Worm (Caenorhabditis elegans) whole organism, L4 larva: ENCODE results near the gene clec-206.
A peak's percentile ranks its signal among the peaks of the same experiment; 100 is the strongest.

Source experiments
- D1046.2 ChIP-seq: fragments of 200-800 bp; sonication (Bioruptor generic); IDR thresholded peaks from 2 replicates; pipeline ENCODE4 v1.3.6; 2022; ENCODE audit warnings: missing genetic modification characterization, missing compliant biosample characterization
- F44E2.7 ChIP-seq: fragments of 200-800 bp; sonication (Bioruptor generic); IDR thresholded peaks from 2 replicates; pipeline ENCODE4 v2.1.2; 2022; ENCODE audit warnings: missing genetic modification characterization, missing compliant biosample characterization
- F49E8.2 ChIP-seq: sonication (generic microtip); optimal IDR thresholded peaks from 2 replicates; lab custom pipeline; 2016; ENCODE audit warnings: missing compliant biosample characterization, mild to moderate bottlenecking, missing genetic modification characterization, borderline replicate concordance
- R02D3.7 ChIP-seq: fragments of 150-350 bp; sonication (generic microtip); optimal IDR thresholded peaks from 3 replicates; lab custom pipeline; 2014; ENCODE audit warnings: missing biosample characterization, missing genetic modification characterization
- Y5F2A.4 ChIP-seq: fragments of 200-800 bp; sonication (Bioruptor generic); optimal IDR thresholded peaks from 2 replicates; lab custom pipeline; 2018; ENCODE audit warnings: mild to moderate bottlenecking, missing genetic modification characterization, missing compliant biosample characterization
- aha-1 ChIP-seq: fragments of 150-350 bp; peaks from one replicate; lab custom pipeline; 2014; ENCODE audit warnings: missing biosample characterization, missing genetic modification characterization
- aly-2 ChIP-seq: sonication (generic microtip); optimal IDR thresholded peaks from 2 replicates; lab custom pipeline; 2018; ENCODE audit warnings: missing biosample characterization, missing genetic modification characterization
- ama-1 ChIP-seq: fragments of 150-350 bp; optimal IDR thresholded peaks from 2 replicates; lab custom pipeline; 2014; ENCODE audit warnings: inconsistent platforms, mixed read lengths
- attf-4 ChIP-seq: sonication (generic microtip); optimal IDR thresholded peaks from 3 replicates; lab custom pipeline; 2017; ENCODE audit warnings: missing biosample characterization, missing genetic modification characterization
- ceh-32 ChIP-seq: sonication (generic microtip); optimal IDR thresholded peaks from 2 replicates; lab custom pipeline; 2016; ENCODE audit warnings: mild to moderate bottlenecking, missing genetic modification characterization, missing compliant biosample characterization; ENCODE audit not compliant: poor library complexity
- ces-1 ChIP-seq: fragments of 150-350 bp; sonication (generic microtip); optimal IDR thresholded peaks from 4 replicates; lab custom pipeline; 2014; ENCODE audit warnings: missing biosample characterization, missing genetic modification reagents, missing genetic modification characterization
- ctbp-1 ChIP-seq: fragments of 200-800 bp; sonication (Bioruptor generic); IDR thresholded peaks from 2 replicates; pipeline ENCODE4 v1.3.6; 2022; ENCODE audit warnings: missing genetic modification reagents, missing genetic modification characterization, missing compliant biosample characterization
- daf-12 ChIP-seq: fragments of 150-350 bp; optimal IDR thresholded peaks from 2 replicates; lab custom pipeline; 2014; ENCODE audit warnings: missing biosample characterization, missing genetic modification reagents, missing genetic modification characterization
- daf-19 ChIP-seq: fragments of 200-800 bp; sonication (Bioruptor generic); conservative IDR thresholded peaks from 2 replicates; pipeline ENCODE4 v1.3.6; 2022; ENCODE audit warnings: missing genetic modification characterization, missing compliant biosample characterization
- daf-8 ChIP-seq: fragments of 200-800 bp; sonication (Bioruptor generic); IDR thresholded peaks from 2 replicates; pipeline ENCODE4 v1.3.6; 2022; ENCODE audit warnings: missing genetic modification characterization, missing compliant biosample characterization
- dmd-6 ChIP-seq: fragments of 200-800 bp; sonication (Bioruptor generic); IDR thresholded peaks from 2 replicates; pipeline ENCODE4 v1.3.6; 2022; ENCODE audit warnings: missing genetic modification reagents, missing genetic modification characterization, missing compliant biosample characterization
- dpl-1 ChIP-seq: fragments of 150-350 bp; optimal IDR thresholded peaks from 2 replicates; lab custom pipeline; 2014; ENCODE audit warnings: missing biosample characterization, missing genetic modification reagents, missing genetic modification characterization
- egl-43 ChIP-seq: fragments of 200-800 bp; sonication (Bioruptor generic); IDR thresholded peaks from 2 replicates; pipeline ENCODE4 v1.3.6; 2022; ENCODE audit warnings: missing genetic modification reagents, missing genetic modification characterization, missing compliant biosample characterization
- fos-1 ChIP-seq: fragments of 150-350 bp; optimal IDR thresholded peaks from 2 replicates; lab custom pipeline; 2014; ENCODE audit warnings: missing biosample characterization, missing genetic modification characterization
- hlh-11 ChIP-seq: fragments of 200-800 bp; sonication (Bioruptor generic); optimal IDR thresholded peaks from 2 replicates; lab custom pipeline; 2018; ENCODE audit warnings: mild to moderate bottlenecking, missing genetic modification characterization, missing compliant biosample characterization
- hlh-30 ChIP-seq: sonication (generic microtip); optimal IDR thresholded peaks from 2 replicates; lab custom pipeline; 2017; ENCODE audit warnings: antibody characterized with exemption, mild to moderate bottlenecking, missing genetic modification characterization, missing compliant biosample characterization; ENCODE audit not compliant: insufficient read depth
- lim-7 ChIP-seq: fragments of 200-800 bp; sonication (Bioruptor generic); IDR thresholded peaks from 2 replicates; pipeline ENCODE4 v1.3.6; 2022; ENCODE audit warnings: missing genetic modification characterization, missing compliant biosample characterization
- lin-13 ChIP-seq: fragments of 150-350 bp; optimal IDR thresholded peaks from 2 replicates; lab custom pipeline; 2014; ENCODE audit warnings: missing biosample characterization, missing genetic modification reagents, missing genetic modification characterization
- lin-15B ChIP-seq: fragments of 150-350 bp; sonication (generic microtip); optimal IDR thresholded peaks from 3 replicates; lab custom pipeline; 2014; ENCODE audit warnings: missing biosample characterization, missing genetic modification characterization
- lin-29 ChIP-seq: fragments of 200-800 bp; sonication (Bioruptor generic); IDR thresholded peaks from 2 replicates; pipeline ENCODE4 v1.3.6; 2022; ENCODE audit warnings: missing genetic modification reagents, missing genetic modification characterization, missing compliant biosample characterization
- lir-3 ChIP-seq: sonication (generic microtip); optimal IDR thresholded peaks from 2 replicates; lab custom pipeline; 2016; ENCODE audit warnings: mild to moderate bottlenecking, missing genetic modification characterization, missing compliant biosample characterization
- mdl-1 ChIP-seq, 2 experiments: fragments of 150-350 bp in 1 of 2; sonication (generic microtip) in 1 of 2; optimal IDR thresholded peaks; 2 replicates each; lab custom pipeline; 2014 to 2017; ENCODE audit warnings: missing biosample characterization in 2 of 2, missing genetic modification characterization in 2 of 2
- mep-1 ChIP-seq: fragments of 150-350 bp; sonication (generic microtip); optimal IDR thresholded peaks from 3 replicates; lab custom pipeline; 2014; ENCODE audit warnings: missing biosample characterization, missing genetic modification characterization
- mxl-3 ChIP-seq: fragments of 200-800 bp; sonication (Bioruptor generic); optimal IDR thresholded peaks from 2 replicates; lab custom pipeline; 2018; ENCODE audit warnings: mild to moderate bottlenecking, missing genetic modification characterization, missing compliant biosample characterization
- nhr-111 ChIP-seq: fragments of 200-800 bp; sonication (Bioruptor generic); optimal IDR thresholded peaks from 2 replicates; lab custom pipeline; 2018; ENCODE audit warnings: mild to moderate bottlenecking, missing genetic modification characterization, missing compliant biosample characterization
- nhr-25 ChIP-seq: sonication (generic microtip); optimal IDR thresholded peaks from 2 replicates; lab custom pipeline; 2017; ENCODE audit warnings: missing genetic modification characterization, mild to moderate bottlenecking, missing compliant biosample characterization, antibody characterized with exemption, moderate library complexity, borderline replicate concordance; ENCODE audit not compliant: insufficient read depth
- nhr-28 ChIP-seq: fragments of 150-350 bp; optimal IDR thresholded peaks from 2 replicates; lab custom pipeline; 2014; ENCODE audit warnings: missing biosample characterization, missing genetic modification characterization
- nhr-76 ChIP-seq: fragments of 150-350 bp; optimal IDR thresholded peaks from 2 replicates; lab custom pipeline; 2014; ENCODE audit warnings: missing biosample characterization, missing genetic modification characterization
- nhr-77 ChIP-seq: fragments of 150-350 bp; optimal IDR thresholded peaks from 2 replicates; lab custom pipeline; 2014; ENCODE audit warnings: missing biosample characterization, missing genetic modification characterization
- set-16 ChIP-seq: fragments of 200-800 bp; sonication (Bioruptor generic); IDR thresholded peaks from 2 replicates; pipeline ENCODE4 v1.3.6; 2022; ENCODE audit warnings: missing genetic modification reagents, missing genetic modification characterization, missing compliant biosample characterization
- skn-1 ChIP-seq: fragments of 150-350 bp; optimal IDR thresholded peaks from 2 replicates; lab custom pipeline; 2014; ENCODE audit warnings: missing biosample characterization, missing genetic modification characterization
- spr-1 ChIP-seq: sonication (generic microtip); optimal IDR thresholded peaks from 2 replicates; lab custom pipeline; 2016; ENCODE audit warnings: mild to moderate bottlenecking, missing genetic modification characterization, missing compliant biosample characterization
- tra-1 ChIP-seq: fragments of 200-800 bp; sonication (Bioruptor generic); IDR thresholded peaks from 2 replicates; pipeline ENCODE4 v1.3.6; 2022; ENCODE audit warnings: missing genetic modification reagents, missing genetic modification characterization, missing compliant biosample characterization
- unc-130 ChIP-seq: sonication (generic microtip); optimal IDR thresholded peaks from 2 replicates; lab custom pipeline; 2016; ENCODE audit warnings: missing genetic modification reagents, missing genetic modification characterization, missing compliant biosample characterization
- unc-62 ChIP-seq, 3 experiments: fragments of 150-350 bp in 1 of 3; sonication (generic microtip); optimal IDR thresholded peaks in 2 of 3; peaks in 1 of 3; 1 replicate in 1 of 3; 2 replicates in 2 of 3; lab custom pipeline; 2014 to 2017; ENCODE audit warnings: missing biosample characterization in 3 of 3, missing genetic modification characterization in 3 of 3, missing genetic modification reagents in 3 of 3, missing genotype in 1 of 3
- vab-7 ChIP-seq: fragments of 200-800 bp; sonication (Bioruptor generic); IDR thresholded peaks from 2 replicates; pipeline ENCODE4 v1.3.6; 2022; ENCODE audit warnings: missing genetic modification reagents, missing genetic modification characterization, missing compliant biosample characterization
- zag-1 ChIP-seq: fragments of 150-350 bp; optimal IDR thresholded peaks from 2 replicates; lab custom pipeline; 2014; ENCODE audit warnings: missing biosample characterization, missing genetic modification characterization
- zfp-3 ChIP-seq: fragments of 200-800 bp; sonication (Bioruptor generic); conservative IDR thresholded peaks from 2 replicates; pipeline ENCODE4 v1.3.6; 2022; ENCODE audit warnings: missing genetic modification reagents, missing genetic modification characterization, missing compliant biosample characterization
- zip-11 ChIP-seq: fragments of 200-800 bp; sonication (Bioruptor generic); IDR thresholded peaks from 2 replicates; pipeline ENCODE4 v1.3.6; 2022; ENCODE audit warnings: missing genetic modification characterization, missing compliant biosample characterization
- zip-2 ChIP-seq: fragments of 150-350 bp; optimal IDR thresholded peaks from 2 replicates; lab custom pipeline; 2014; ENCODE audit warnings: missing biosample characterization, missing genetic modification characterization
- ztf-11 ChIP-seq: fragments of 150-350 bp; optimal IDR thresholded peaks from 2 replicates; lab custom pipeline; 2014; ENCODE audit warnings: missing biosample characterization, missing genetic modification characterization

The clec-206 gene

DNA sequence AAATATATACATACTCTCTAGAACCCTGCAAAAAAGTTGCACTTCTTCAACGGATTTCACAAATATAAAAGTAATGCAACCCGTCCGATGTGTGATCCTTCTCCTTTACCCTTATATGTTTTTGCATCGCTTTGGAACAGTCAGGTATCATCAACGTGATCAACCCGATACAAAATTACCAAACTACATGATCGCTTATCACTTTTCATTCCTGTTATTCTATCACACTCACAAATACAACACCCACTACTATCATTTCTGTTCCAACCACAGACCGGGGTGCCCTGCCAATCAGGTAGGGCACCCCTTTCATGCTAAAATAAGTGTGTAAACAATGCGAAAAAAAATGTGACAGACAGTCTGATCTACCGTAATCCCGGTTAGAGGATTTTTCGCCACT is 37.2 kb downstream of the clec-206 start:
- TF ChIP-seq zag-1 (tag; lab: Kevin White, UChicago) = no peak
- TF ChIP-seq unc-62 (GFP tag; optimal IDR thresholded peaks at IDR 0.05 in 1 of 2; lab: Kevin White, UChicago) = no peak
- TF ChIP-seq unc-62 (tag; optimal IDR thresholded peaks at IDR 0.05; lab: Kevin White, UChicago) = no peak
- TF ChIP-seq Y5F2A.4 (GFP tag; lab: Kevin White, UChicago) = no peak
- TF ChIP-seq ama-1 (lab: Kevin White, UChicago) = no peak
- TF ChIP-seq tra-1 (GFP tag; lab: Robert Waterston, UW) = no peak
- TF ChIP-seq dmd-6 (GFP tag; lab: Robert Waterston, UW) = peak; percentile 37; the same call in 1 of the 2 replicates
- no peak for TF ChIP-seq lin-29 (GFP tag; lab: Robert Waterston, UW)
- TF ChIP-seq R02D3.7 (tag; lab: Kevin White, UChicago) = no peak
- TF ChIP-seq set-16 (GFP tag; lab: Robert Waterston, UW) = no peak
- TF ChIP-seq ceh-32 = no peak
- TF ChIP-seq hlh-30 = no peak
- no peak for TF ChIP-seq D1046.2 (GFP tag; lab: Robert Waterston, UW)
- no peak for TF ChIP-seq daf-8
- TF ChIP-seq daf-12 = no peak
- no peak for TF ChIP-seq lir-3 (tag; lab: Kevin White, UChicago)
- no peak for TF ChIP-seq nhr-111 (GFP tag; lab: Kevin White, UChicago)
- TF ChIP-seq lin-13 = no peak
- TF ChIP-seq F44E2.7 (GFP tag; lab: Robert Waterston, UW) = no peak
- TF ChIP-seq vab-7 (GFP tag; lab: Robert Waterston, UW) = no peak
- no peak for TF ChIP-seq ctbp-1 (GFP tag; lab: Robert Waterston, UW)
- no peak for TF ChIP-seq zfp-3 (GFP tag; lab: Robert Waterston, UW)
- TF ChIP-seq mep-1 (tag; lab: Kevin White, UChicago) = no peak
- TF ChIP-seq nhr-28 = peak; percentile 11
- TF ChIP-seq zip-2 (tag; lab: Kevin White, UChicago) = no peak
- TF ChIP-seq spr-1 = no peak
- peak; percentile 39 for TF ChIP-seq nhr-76 (tag; lab: Kevin White, UChicago)
- TF ChIP-seq F49E8.2 (tag; lab: Kevin White, UChicago) = no peak
- TF ChIP-seq lin-15B (tag; lab: Kevin White, UChicago) = no peak
- no peak for TF ChIP-seq dpl-1 (GFP tag; lab: Kevin White, UChicago)
- no peak for TF ChIP-seq fos-1 (tag; lab: Kevin White, UChicago)
- peak; percentile 49 for TF ChIP-seq aha-1 (tag; lab: Kevin White, UChicago)
- TF ChIP-seq aly-2 = no peak
- no peak for TF ChIP-seq daf-19 (GFP tag; lab: Robert Waterston, UW)
- no peak for TF ChIP-seq egl-43
- no peak for TF ChIP-seq ces-1 (GFP tag; lab: Kevin White, UChicago)

DNA sequence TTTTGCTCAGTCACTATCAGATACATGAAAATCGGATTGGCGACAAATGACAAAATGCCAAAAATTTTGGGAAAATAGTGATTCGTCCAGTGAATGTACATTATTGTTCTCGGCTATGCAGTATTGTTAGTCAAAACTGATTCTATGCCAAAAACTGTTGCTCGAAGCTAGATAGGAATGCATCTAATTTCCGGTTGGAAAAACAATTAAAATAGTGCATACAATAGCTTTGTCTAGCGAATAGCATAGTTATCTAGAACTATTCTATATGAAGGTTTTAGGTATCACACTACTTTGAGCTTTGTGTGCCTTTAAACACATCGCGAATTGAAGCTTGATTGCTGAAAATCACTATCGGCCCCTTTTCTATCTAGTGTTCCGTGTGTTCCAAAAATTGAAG is 39.3 kb downstream of the clec-206 start, which contains the start of gene srj-15:
TSS of gene srj-15 (minus strand) at position 101 of the 400 bp plus-strand sequence.
- TF ChIP-seq attf-4 (tag; lab: Kevin White, UChicago) (no peak), mdl-1 (tag; optimal IDR thresholded peaks at IDR 0.05; lab: Kevin White, UChicago) (no peak), zip-11 (GFP tag; lab: Robert Waterston, UW) (no peak), mxl-3 (GFP tag; lab: Kevin White, UChicago) (no peak), nhr-77 (tag; lab: Kevin White, UChicago) (no peak), ctbp-1 (GFP tag; lab: Robert Waterston, UW) (no peak), nhr-25 (no peak), unc-130 (no peak), hlh-11 (tag; lab: Kevin White, UChicago) (no peak), lim-7 (GFP tag; lab: Robert Waterston, UW) (no peak), ztf-11 (tag; lab: Kevin White, UChicago) (no peak), skn-1 (tag; lab: Kevin White, UChicago) (no peak)
- TF ChIP-seq, all 104 proteins: peak for 0
